Worm (Caenorhabditis elegans) whole organism, L4/young adult: ENCODE data around the gene C05E7.3.

Source experiments
- W03F9.2 ChIP-seq: fragments of 150-350 bp; optimal IDR thresholded peaks from 2 replicates; lab custom pipeline; 2014; ENCODE audit warnings: missing biosample characterization, missing genetic modification characterization
- dao-5 ChIP-seq: sonication (generic microtip); optimal IDR thresholded peaks from 2 replicates; lab custom pipeline; 2016; ENCODE audit warnings: missing genotype, missing genetic modification characterization, moderate library complexity, missing compliant biosample characterization
- him-1 ChIP-seq: sonication (generic microtip); optimal IDR thresholded peaks from 2 replicates; lab custom pipeline; 2016; ENCODE audit warnings: missing genotype, missing genetic modification reagents, missing genetic modification characterization, missing compliant biosample characterization

The C05E7.3 gene

ce11 chrX:12958897-12959296, 12.5 kb upstream of the C05E7.3 start:
- TF ChIP-seq dao-5 (tag; lab: Kevin White, UChicago) (no peak), him-1 (tag; lab: Kevin White, UChicago) (no peak), W03F9.2 (tag; lab: Kevin White, UChicago) (no peak)

- no peak for TF ChIP-seq him-1 (tag; lab: Kevin White, UChicago)
- no peak for TF ChIP-seq dao-5 (tag; lab: Kevin White, UChicago)
- no peak for TF ChIP-seq W03F9.2 (tag; lab: Kevin White, UChicago)
Observed at ce11 chrX:12951175-12951574, 4.7 kb upstream of the C05E7.3 start.

- TF ChIP-seq dao-5 (tag; lab: Kevin White, UChicago): no peak
- no peak for TF ChIP-seq him-1 (tag; lab: Kevin White, UChicago)
- TF ChIP-seq W03F9.2 (tag; lab: Kevin White, UChicago): no peak
Observed at ce11 chrX:12944661-12945060, 1.8 kb downstream of the C05E7.3 start.

ce11 chrX:12943166-12943565, 3.3 kb downstream of the C05E7.3 start, which contains the start of gene gmap-2:
TSS of gene gmap-2 (minus strand) at chrX:12943266.
- TF ChIP-seq W03F9.2 (tag; lab: Kevin White, UChicago): no peak
- no peak for TF ChIP-seq him-1 (tag; lab: Kevin White, UChicago)
- no peak for TF ChIP-seq dao-5 (tag; lab: Kevin White, UChicago)

- no peak for TF ChIP-seq W03F9.2 (tag; lab: Kevin White, UChicago)
- no peak for TF ChIP-seq him-1 (tag; lab: Kevin White, UChicago)
- TF ChIP-seq dao-5 (tag; lab: Kevin White, UChicago): no peak
Observed at ce11 chrX:12942296-12942695, 4.1 kb downstream of the C05E7.3 start.

ce11 chrX:12940811-12941210, 5.6 kb downstream of the C05E7.3 start, which contains the start of gene gmap-3:
TSS of gene gmap-3 (minus strand) at chrX:12940958.
- TF ChIP-seq W03F9.2 (tag; lab: Kevin White, UChicago) (no peak), dao-5 (tag; lab: Kevin White, UChicago) (no peak), him-1 (tag; lab: Kevin White, UChicago) (no peak)

- TF ChIP-seq him-1 (tag; lab: Kevin White, UChicago) (no peak), W03F9.2 (tag; lab: Kevin White, UChicago) (no peak), dao-5 (tag; lab: Kevin White, UChicago) (no peak)
Observed at ce11 chrX:12937521-12937920, 8.9 kb downstream of the C05E7.3 start.

ce11 chrX:12935694-12936093, 10.7 kb downstream of the C05E7.3 start:
- TF ChIP-seq dao-5 (tag; lab: Kevin White, UChicago) (no peak), W03F9.2 (tag; lab: Kevin White, UChicago) (no peak), him-1 (tag; lab: Kevin White, UChicago) (no peak)

- no peak for TF ChIP-seq him-1 (tag; lab: Kevin White, UChicago)
- no peak for TF ChIP-seq W03F9.2 (tag; lab: Kevin White, UChicago)
- no peak for TF ChIP-seq dao-5 (tag; lab: Kevin White, UChicago)
Observed at ce11 chrX:12934768-12935167, 11.7 kb downstream of the C05E7.3 start, which contains the start of gene gmap-1. TSS of gene gmap-1 (minus strand) at chrX:12934978.

ce11 chrX:12929961-12930360, 16.5 kb downstream of the C05E7.3 start, which contains the start of gene C34E7.3:
TSS of gene C34E7.3 (plus strand) at chrX:12930261.
- no peak for TF ChIP-seq dao-5 (tag; lab: Kevin White, UChicago)
- TF ChIP-seq W03F9.2 (tag; lab: Kevin White, UChicago): no peak
- no peak for TF ChIP-seq him-1 (tag; lab: Kevin White, UChicago)

- TF ChIP-seq W03F9.2 (tag; lab: Kevin White, UChicago) (no peak), him-1 (tag; lab: Kevin White, UChicago) (no peak), dao-5 (tag; lab: Kevin White, UChicago) (no peak)
Observed at ce11 chrX:12928753-12929152, 17.7 kb downstream of the C05E7.3 start.

- TF ChIP-seq W03F9.2 (tag; lab: Kevin White, UChicago) (no peak), dao-5 (tag; lab: Kevin White, UChicago) (no peak), him-1 (tag; lab: Kevin White, UChicago) (no peak)
Observed at ce11 chrX:12926998-12927397, 19.4 kb downstream of the C05E7.3 start.

- no peak for TF ChIP-seq him-1 (tag; lab: Kevin White, UChicago)
- no peak for TF ChIP-seq W03F9.2 (tag; lab: Kevin White, UChicago)
- TF ChIP-seq dao-5 (tag; lab: Kevin White, UChicago): no peak
Observed at ce11 chrX:12918454-12918853, 28.0 kb downstream of the C05E7.3 start.

- TF ChIP-seq dao-5 (tag; lab: Kevin White, UChicago): no peak
- no peak for TF ChIP-seq him-1 (tag; lab: Kevin White, UChicago)
- TF ChIP-seq W03F9.2 (tag; lab: Kevin White, UChicago): no peak
Observed at ce11 chrX:12916418-12916817, 30.0 kb downstream of the C05E7.3 start.
